Fruit fly (Drosophila melanogaster): ENCODE results near the gene CG31446.

The CG31446 gene

DNA sequence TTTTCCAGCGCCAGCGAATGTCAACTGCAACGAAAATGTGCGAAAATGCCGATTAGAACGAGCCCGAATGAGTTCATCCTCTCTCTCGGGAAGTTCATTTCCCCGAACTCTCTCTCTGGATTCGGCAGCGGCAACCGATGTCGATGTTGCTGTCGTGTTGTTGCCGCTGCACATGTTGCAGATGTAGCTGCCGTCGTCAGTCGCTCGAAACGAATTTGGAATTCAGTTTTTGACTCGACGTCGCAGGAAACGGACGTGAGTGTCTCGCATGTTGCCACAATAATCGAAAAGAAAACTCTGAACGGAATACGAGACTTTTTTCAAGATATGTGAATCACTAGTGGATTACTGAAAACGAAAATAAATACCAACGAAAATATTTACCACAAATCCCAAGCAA is 26.9 kb upstream of the CG31446 start, which contains the start of gene pxb (continued):
- TF ChIP-seq crol (GFP tag; IDR thresholded peaks at IDR 0.05) (no peak), Mad (GFP tag; optimal IDR thresholded peaks at IDR 0.05) (peak; percentile 24), mld (GFP tag; IDR thresholded peaks at IDR 0.05; ENCODE audit: partially characterized antibody) (peak; percentile 64; the same call in 1 of the 3 replicates), CG7786 (GFP tag; optimal IDR thresholded peaks at IDR 0.05) (no peak), vnd (GFP tag; IDR thresholded peaks at IDR 0.05; ENCODE audit: partially characterized antibody) (no peak), CG11093 (GFP tag; IDR thresholded peaks at IDR 0.05) (no peak), H15 (GFP tag; IDR thresholded peaks at IDR 0.05) (no peak), nerfin-2 (GFP tag; IDR thresholded peaks at IDR 0.05; ENCODE audit: partially characterized antibody) (peak; percentile 45; the same call in 1 of the 2 replicates), Myb (GFP tag; optimal IDR thresholded peaks at IDR 0.05) (no peak), CG10979 (tag; optimal IDR thresholded peaks at IDR 0.05) (peak; percentile 23), CG15269 (tag; optimal IDR thresholded peaks at IDR 0.05) (no peak), ci (GFP tag; IDR thresholded peaks at IDR 0.05) (peak; percentile 45; the same call in 2 of the 3 replicates), Fer1 (GFP tag; optimal IDR thresholded peaks at IDR 0.05) (no peak), Abd-B (GFP tag; optimal IDR thresholded peaks at IDR 0.05) (no peak), az2 (GFP tag; optimal IDR thresholded peaks at IDR 0.05) (no peak), fd102C (GFP tag; optimal IDR thresholded peaks at IDR 0.05) (no peak), tna (GFP tag; IDR thresholded peaks at IDR 0.05; ENCODE audit: partially characterized antibody) (peak; percentile 46; the same call in 1 of the 2 replicates), Dip3 (GFP tag; optimal IDR thresholded peaks at IDR 0.05) (no peak), bcd (GFP tag; optimal IDR thresholded peaks at IDR 0.05) (no peak), Dbx (GFP tag; IDR thresholded peaks at IDR 0.05) (no peak), tap (tag; optimal IDR thresholded peaks at IDR 0.05) (no peak), phol (tag; optimal IDR thresholded peaks at IDR 0.05) (no peak), CG8281 (tag; optimal IDR thresholded peaks at IDR 0.05) (no peak), CG4360 (GFP tag; IDR thresholded peaks at IDR 0.05) (peak; percentile 79), Lim3 (GFP tag; IDR thresholded peaks at IDR 0.05) (no peak), sima (GFP tag; optimal IDR thresholded peaks at IDR 0.05) (no peak), Adf1 (GFP tag; IDR thresholded peaks at IDR 0.05) (no peak), pan (optimal IDR thresholded peaks at IDR 0.05) (no peak), pan (GFP tag; optimal IDR thresholded peaks at IDR 0.05 in 1 of 2, IDR thresholded peaks at IDR 0.05 in 1 of 2) (peak in 1 of 2 experiments; percentile 49), CG8924 (tag; optimal IDR thresholded peaks at IDR 0.05) (peak; percentile 38), fd64A (GFP tag; optimal IDR thresholded peaks at IDR 0.05) (peak; percentile 27), Trl (optimal IDR thresholded peaks at IDR 0.05) (peak; percentile 58 to 83), Trl (GFP tag; optimal IDR thresholded peaks at IDR 0.05) (peak; percentile 13), al (GFP tag; IDR thresholded peaks at IDR 0.05) (no peak), CG4707 (GFP tag; optimal IDR thresholded peaks at IDR 0.05) (no peak), Dfd (GFP tag; optimal IDR thresholded peaks at IDR 0.05) (no peak), CG3847 (GFP tag; IDR thresholded peaks at IDR 0.05) (no peak), CG31388 (GFP tag; optimal IDR thresholded peaks at IDR 0.05) (no peak), CG32532 (GFP tag; IDR thresholded peaks at IDR 0.05) (no peak), CG9215 (GFP tag; IDR thresholded peaks at IDR 0.05) (no peak), scrt (GFP tag; optimal IDR thresholded peaks at IDR 0.05) (peak; percentile 7), stc (GFP tag; IDR thresholded peaks at IDR 0.05) (no peak), Hr39 (optimal IDR thresholded peaks at IDR 0.05) (no peak), CG13894 (tag; optimal IDR thresholded peaks at IDR 0.05) (no peak), CG12744 (GFP tag; optimal IDR thresholded peaks at IDR 0.05) (no peak), CG9932 (GFP tag; IDR thresholded peaks at IDR 0.05) (no peak), CG10462 (GFP tag; optimal IDR thresholded peaks at IDR 0.05) (no peak), bab2 (GFP tag; optimal IDR thresholded peaks at IDR 0.05) (no peak), CG3995 (GFP tag; optimal IDR thresholded peaks at IDR 0.05) (no peak), nmo (GFP tag; optimal IDR thresholded peaks at IDR 0.05) (no peak), eyg (GFP tag; optimal IDR thresholded peaks at IDR 0.05) (no peak), CG16813 (GFP tag; IDR thresholded peaks at IDR 0.05; ENCODE audit: partially characterized antibody) (no peak), C15 (GFP tag; IDR thresholded peaks at IDR 0.05) (no peak)

Data from whole organism, embryonic.